Fruit fly (Drosophila melanogaster): ENCODE results near the gene Jon66Cii.

The Jon66Cii gene

dm6 chr3L:8346100-8346980 is 47.1 kb downstream of the Jon66Cii start, which contains the start of the genes CG7182 and GAPcenA:
CG7182 (minus strand) TSS chr3L:8346382.
GAPcenA (plus strand) TSS chr3L:8346561.
- TF ChIP-seq h (optimal IDR thresholded peaks at IDR 0.05) (no peak), ttk (optimal IDR thresholded peaks at IDR 0.05) (no peak), psq (optimal IDR thresholded peaks at IDR 0.05) (no peak), Myc (optimal IDR thresholded peaks at IDR 0.05) (no peak), Sin3A (optimal IDR thresholded peaks at IDR 0.05) (no peak), insv (optimal IDR thresholded peaks at IDR 0.05) (no peak)

- TF ChIP-seq ttk (optimal IDR thresholded peaks at IDR 0.05): peak; percentile 95
- TF ChIP-seq h (optimal IDR thresholded peaks at IDR 0.05): no peak
- no peak for TF ChIP-seq Sin3A (optimal IDR thresholded peaks at IDR 0.05)
- no peak for TF ChIP-seq psq (optimal IDR thresholded peaks at IDR 0.05)
- no peak for TF ChIP-seq insv (optimal IDR thresholded peaks at IDR 0.05)
Observed at dm6 chr3L:8345182-8345581, 48.3 kb downstream of the Jon66Cii start.
